Worm (Caenorhabditis elegans): ENCODE results near the gene egl-1.

Gene egl-1

DNA sequence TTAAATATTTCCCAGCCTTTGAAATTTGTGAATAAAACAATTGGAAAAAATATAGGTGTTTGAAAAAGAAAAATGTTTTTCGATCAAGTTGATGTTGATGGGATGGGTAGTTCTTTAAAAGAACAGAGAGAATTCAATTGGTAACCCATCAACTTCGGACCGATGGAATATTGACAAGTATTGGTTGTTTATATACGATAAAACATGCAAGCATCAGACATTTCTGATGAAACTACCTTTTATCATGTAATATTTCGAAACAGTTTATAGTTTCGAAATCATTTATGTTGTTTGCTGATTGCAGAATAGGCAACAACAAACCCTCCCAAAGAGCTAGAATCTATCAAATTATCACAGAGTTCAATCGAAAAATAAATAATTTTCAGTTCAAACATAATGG is 22.3 kb downstream of the egl-1 start:
- TF ChIP-seq cog-1 (tag; optimal IDR thresholded peaks at IDR 0.05) (no peak), ref-1 (GFP tag; conservative IDR thresholded peaks at IDR 0.05) (no peak), ztf-29 (GFP tag; IDR thresholded peaks at IDR 0.05) (no peak), ztf-23 (GFP tag; IDR thresholded peaks at IDR 0.05) (no peak), klf-2 (GFP tag; conservative IDR thresholded peaks at IDR 0.05) (no peak), flt-1 (GFP tag; IDR thresholded peaks at IDR 0.05) (no peak), tab-1 (GFP tag; IDR thresholded peaks at IDR 0.05) (no peak), T22C8.4 (GFP tag; IDR thresholded peaks at IDR 0.05) (no peak), med-1 (GFP tag; optimal IDR thresholded peaks at IDR 0.05; ENCODE audit: insufficient read depth) (no peak)

DNA sequence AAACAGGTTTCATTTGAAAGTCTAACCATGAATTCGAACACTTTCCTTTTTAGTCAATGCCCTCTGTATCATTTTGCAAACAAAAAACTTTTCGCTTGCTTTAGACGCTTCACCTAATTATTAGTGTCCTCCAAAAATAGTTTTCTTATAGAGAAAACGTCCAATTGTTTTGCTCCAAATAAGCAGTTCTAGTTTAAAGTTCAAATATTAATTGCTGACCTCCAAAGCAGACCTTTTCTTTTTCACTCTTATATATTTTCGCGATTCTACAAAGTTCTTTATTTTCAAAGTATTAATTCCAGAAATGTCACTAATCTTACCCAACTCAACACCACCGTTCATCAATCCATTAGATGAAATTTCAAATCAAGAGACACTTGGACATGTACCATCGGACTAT is 23.4 kb downstream of the egl-1 start, which contains the start of gene gnrr-2:
TSS of gene gnrr-2 (plus strand) at position 301 of the 400 bp plus-strand sequence.
- no peak for TF ChIP-seq ref-1 (GFP tag; conservative IDR thresholded peaks at IDR 0.05)
- no peak for TF ChIP-seq tab-1 (GFP tag; IDR thresholded peaks at IDR 0.05)
- TF ChIP-seq ztf-23 (GFP tag; IDR thresholded peaks at IDR 0.05), result no peak
- no peak for TF ChIP-seq ztf-29 (GFP tag; IDR thresholded peaks at IDR 0.05)
- TF ChIP-seq T22C8.4 (GFP tag; IDR thresholded peaks at IDR 0.05), result no peak

DNA sequence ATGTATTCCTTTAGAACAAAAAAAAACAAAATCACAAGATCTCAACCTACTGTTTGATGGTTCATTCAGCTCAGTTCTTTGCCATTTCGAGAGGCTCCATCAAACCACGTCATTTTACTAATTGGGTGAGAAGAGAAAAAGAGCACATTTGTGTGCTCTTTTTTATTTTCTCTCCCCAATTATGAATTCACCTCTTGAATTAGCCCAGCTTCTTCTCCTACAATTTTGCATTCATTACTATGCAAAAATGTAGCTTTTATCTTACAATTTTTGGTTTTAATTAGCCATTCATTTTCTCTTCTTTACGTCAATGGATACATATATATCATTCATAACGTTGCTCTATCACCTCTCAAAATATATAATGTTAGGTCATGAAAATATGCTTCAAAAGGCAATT is 26.5 kb downstream of the egl-1 start:
- no peak for TF ChIP-seq ztf-29 (GFP tag; IDR thresholded peaks at IDR 0.05)
- TF ChIP-seq ztf-23 (GFP tag; IDR thresholded peaks at IDR 0.05), result no peak
- TF ChIP-seq cog-1 (tag; optimal IDR thresholded peaks at IDR 0.05), result no peak
- no peak for TF ChIP-seq T22C8.4 (GFP tag; IDR thresholded peaks at IDR 0.05)
- no peak for TF ChIP-seq ref-1 (GFP tag; conservative IDR thresholded peaks at IDR 0.05)
- no peak for TF ChIP-seq flt-1 (GFP tag; IDR thresholded peaks at IDR 0.05)
- no peak for TF ChIP-seq tab-1 (GFP tag; IDR thresholded peaks at IDR 0.05)
- TF ChIP-seq klf-2 (GFP tag; conservative IDR thresholded peaks at IDR 0.05), result no peak
- TF ChIP-seq med-1 (GFP tag; optimal IDR thresholded peaks at IDR 0.05; ENCODE audit: insufficient read depth), result no peak

DNA sequence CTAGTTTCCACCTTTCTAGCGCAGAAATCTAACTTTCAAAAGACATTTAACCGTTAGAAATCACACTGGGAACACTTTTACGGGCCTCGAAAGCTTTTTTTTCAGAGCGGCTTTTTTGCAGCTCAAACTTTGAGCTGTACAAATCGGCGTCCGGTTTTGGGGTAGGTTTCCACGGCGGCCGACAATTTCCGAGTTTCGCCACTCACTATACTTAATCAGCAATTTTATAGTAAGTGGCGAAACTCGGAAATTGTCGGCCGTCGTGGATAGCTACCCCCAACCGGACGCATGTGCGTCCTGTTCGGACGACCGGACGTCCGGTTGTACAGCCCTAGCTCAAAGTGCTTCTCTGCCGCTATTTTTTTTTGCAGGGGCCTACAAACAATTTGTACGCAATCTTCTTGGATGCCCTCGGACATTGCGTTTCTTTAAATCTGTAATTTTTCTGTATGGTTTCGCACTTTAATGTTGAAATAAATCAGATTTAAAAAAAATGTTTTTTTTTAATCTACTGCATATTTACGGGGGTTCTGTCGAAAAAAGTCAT is 36.0 kb downstream of the egl-1 start:
- TF ChIP-seq cog-1 (tag; optimal IDR thresholded peaks at IDR 0.05) (no peak), flt-1 (GFP tag; IDR thresholded peaks at IDR 0.05) (no peak), ref-1 (GFP tag; conservative IDR thresholded peaks at IDR 0.05) (no peak), ztf-29 (GFP tag; IDR thresholded peaks at IDR 0.05) (no peak), tab-1 (GFP tag; IDR thresholded peaks at IDR 0.05) (no peak), ztf-23 (GFP tag; IDR thresholded peaks at IDR 0.05) (no peak), med-1 (GFP tag; optimal IDR thresholded peaks at IDR 0.05; ENCODE audit: insufficient read depth) (no peak), klf-2 (GFP tag; conservative IDR thresholded peaks at IDR 0.05) (no peak), T22C8.4 (GFP tag; IDR thresholded peaks at IDR 0.05) (no peak)

DNA sequence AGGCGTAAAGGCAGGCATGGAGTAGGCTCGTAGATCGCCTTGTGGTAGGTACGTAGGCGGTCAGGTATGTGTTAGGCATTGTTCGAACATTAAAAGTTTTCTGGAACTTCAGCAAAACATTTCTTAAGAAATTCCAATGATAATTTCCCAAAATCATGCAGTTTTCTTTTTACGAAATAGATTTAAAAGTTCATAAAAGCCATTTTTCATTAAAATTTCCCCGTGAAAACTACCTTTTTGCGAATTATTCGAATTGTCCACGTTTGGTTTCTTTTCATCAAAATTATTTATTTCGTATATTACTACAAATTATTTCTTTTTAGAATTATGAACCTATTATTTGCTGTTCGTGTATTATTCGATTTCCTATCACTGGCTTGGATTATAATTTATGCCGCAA is 37.4 kb downstream of the egl-1 start, which contains the start of gene C15H11.13:
TSS of gene C15H11.13 (plus strand) at position 301 of the 400 bp plus-strand sequence.
- no peak for TF ChIP-seq tab-1 (GFP tag; IDR thresholded peaks at IDR 0.05)
- no peak for TF ChIP-seq T22C8.4 (GFP tag; IDR thresholded peaks at IDR 0.05)
- no peak for TF ChIP-seq ref-1 (GFP tag; conservative IDR thresholded peaks at IDR 0.05)
- TF ChIP-seq ztf-29 (GFP tag; IDR thresholded peaks at IDR 0.05), result no peak
- no peak for TF ChIP-seq ztf-23 (GFP tag; IDR thresholded peaks at IDR 0.05)
- no peak for TF ChIP-seq cog-1 (tag; optimal IDR thresholded peaks at IDR 0.05)
- no peak for TF ChIP-seq flt-1 (GFP tag; IDR thresholded peaks at IDR 0.05)
- no peak for TF ChIP-seq klf-2 (GFP tag; conservative IDR thresholded peaks at IDR 0.05)
- no peak for TF ChIP-seq med-1 (GFP tag; optimal IDR thresholded peaks at IDR 0.05; ENCODE audit: insufficient read depth)

DNA sequence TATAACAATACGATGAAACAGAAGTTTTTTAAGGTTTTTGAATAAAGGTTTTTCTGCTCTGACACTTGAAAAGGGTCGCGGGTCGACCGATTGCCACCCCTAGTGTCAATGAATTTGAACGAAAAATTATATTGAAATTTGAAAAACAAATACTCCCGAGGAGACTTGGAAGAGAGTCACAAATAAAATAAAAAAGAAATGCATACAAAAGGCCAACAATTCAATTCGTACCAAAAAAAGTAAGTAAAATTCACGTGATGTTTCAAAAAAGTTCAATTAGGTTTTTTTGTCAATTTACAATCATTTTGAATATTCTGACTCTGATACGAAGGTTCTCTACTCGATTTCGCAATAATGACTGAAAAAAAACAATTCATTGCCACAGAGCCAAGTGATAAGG is 38.7 kb downstream of the egl-1 start, which contains the start of gene C15H11.1:
TSS of gene C15H11.1 (plus strand) at position 301 of the 400 bp plus-strand sequence.
- no peak for TF ChIP-seq ztf-23 (GFP tag; IDR thresholded peaks at IDR 0.05)
- TF ChIP-seq cog-1 (tag; optimal IDR thresholded peaks at IDR 0.05), result no peak
- no peak for TF ChIP-seq med-1 (GFP tag; optimal IDR thresholded peaks at IDR 0.05; ENCODE audit: insufficient read depth)
- no peak for TF ChIP-seq T22C8.4 (GFP tag; IDR thresholded peaks at IDR 0.05)
- no peak for TF ChIP-seq klf-2 (GFP tag; conservative IDR thresholded peaks at IDR 0.05)
- TF ChIP-seq flt-1 (GFP tag; IDR thresholded peaks at IDR 0.05), result no peak
- TF ChIP-seq ztf-29 (GFP tag; IDR thresholded peaks at IDR 0.05), result no peak
- no peak for TF ChIP-seq tab-1 (GFP tag; IDR thresholded peaks at IDR 0.05)
- TF ChIP-seq ref-1 (GFP tag; conservative IDR thresholded peaks at IDR 0.05), result no peak

DNA sequence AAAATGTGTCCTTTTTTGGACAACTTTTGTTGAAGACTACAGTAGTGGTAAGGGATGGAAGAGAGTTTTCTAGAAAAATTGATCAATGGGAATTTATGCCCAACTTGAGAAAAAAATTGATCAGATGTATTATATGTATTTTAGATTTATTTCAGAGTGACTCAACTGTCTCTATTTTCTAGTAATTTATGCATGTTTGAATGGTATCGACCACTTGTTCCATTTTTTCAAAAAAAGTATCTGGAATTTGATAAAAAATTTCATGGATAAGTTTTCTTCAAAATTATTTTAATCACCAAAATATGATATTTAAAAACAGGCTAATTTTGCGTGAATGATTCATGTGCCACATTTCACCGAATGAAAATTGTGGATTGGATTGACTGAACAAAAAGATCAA is 40.3 kb downstream of the egl-1 start, which contains the start of gene C15H11.10:
TSS of gene C15H11.10 (plus strand) at position 301 of the 400 bp plus-strand sequence.
- TF ChIP-seq ref-1 (GFP tag; conservative IDR thresholded peaks at IDR 0.05) (no peak), tab-1 (GFP tag; IDR thresholded peaks at IDR 0.05) (no peak), med-1 (GFP tag; optimal IDR thresholded peaks at IDR 0.05; ENCODE audit: insufficient read depth) (no peak), ztf-29 (GFP tag; IDR thresholded peaks at IDR 0.05) (no peak), cog-1 (tag; optimal IDR thresholded peaks at IDR 0.05) (no peak), ztf-23 (GFP tag; IDR thresholded peaks at IDR 0.05) (no peak), T22C8.4 (GFP tag; IDR thresholded peaks at IDR 0.05) (no peak), klf-2 (GFP tag; conservative IDR thresholded peaks at IDR 0.05) (no peak), flt-1 (GFP tag; IDR thresholded peaks at IDR 0.05) (no peak)
